Fruit fly (Drosophila melanogaster) whole organism, embryonic: ENCODE results near the gene CG14230.

ENCODE experiments used
- Antp ChIP-seq: fragments of 200-800 bp; sonication (Bioruptor generic); optimal IDR thresholded peaks from 3 replicates; lab custom pipeline; 2016; ENCODE audit warnings: missing biosample characterization, missing genetic modification characterization
- CG10565 ChIP-seq: fragments of 200-800 bp; sonication (Bioruptor generic); optimal IDR thresholded peaks from 3 replicates; lab custom pipeline; 2016; ENCODE audit warnings: missing biosample characterization, mild to moderate bottlenecking, missing genetic modification characterization
- CG11247 ChIP-seq: fragments of 200-800 bp; sonication (Bioruptor generic); IDR thresholded peaks from 2 replicates; pipeline ENCODE4 v1.3.6; 2022; ENCODE audit warnings: missing biosample characterization, missing genetic modification characterization
- CG12104 ChIP-seq: fragments of 200-800 bp; sonication (Bioruptor generic); optimal IDR thresholded peaks from 3 replicates; lab custom pipeline; 2016; ENCODE audit warnings: missing biosample characterization, missing genetic modification characterization
- CG12659 ChIP-seq: fragments of 200-800 bp; sonication (Bioruptor generic); optimal IDR thresholded peaks from 3 replicates; lab custom pipeline; 2017; ENCODE audit warnings: mild to moderate bottlenecking, missing biosample characterization, missing genetic modification reagents, missing genetic modification characterization
- CG12769 ChIP-seq: fragments of 200-800 bp; sonication (Bioruptor generic); optimal IDR thresholded peaks from 2 replicates; lab custom pipeline; 2019; ENCODE audit warnings: missing biosample characterization, mild to moderate bottlenecking, missing genetic modification characterization, moderate library complexity
- CG14860 ChIP-seq: fragments of 200-800 bp; sonication (Bioruptor generic); IDR thresholded peaks from 3 replicates; pipeline ENCODE4 v1.3.6; 2022; ENCODE audit warnings: missing biosample characterization, missing genetic modification characterization; ENCODE audit not compliant: partially characterized antibody
- CG15269 ChIP-seq: fragments of 200-800 bp; sonication (Bioruptor generic); optimal IDR thresholded peaks from 2 replicates; lab custom pipeline; 2018; ENCODE audit warnings: missing biosample characterization, mild to moderate bottlenecking, missing genetic modification characterization, moderate library complexity
- CG15479 ChIP-seq: fragments of 200-800 bp; sonication (Bioruptor generic); optimal IDR thresholded peaks from 3 replicates; lab custom pipeline; 2019; ENCODE audit warnings: missing biosample characterization, mild to moderate bottlenecking, missing genetic modification characterization, moderate library complexity
- CG1647 ChIP-seq: fragments of 200-800 bp; sonication (Bioruptor generic); optimal IDR thresholded peaks from 3 replicates; lab custom pipeline; 2016; ENCODE audit warnings: missing biosample characterization, missing genetic modification characterization
- CG17361 ChIP-seq: fragments of 200-800 bp; sonication (Bioruptor generic); IDR thresholded peaks from 3 replicates; pipeline ENCODE4 v1.3.6; 2022; ENCODE audit warnings: missing biosample characterization, missing genetic modification characterization
- CG18262 ChIP-seq: fragments of 200-800 bp; optimal IDR thresholded peaks from 3 replicates; lab custom pipeline; 2019; ENCODE audit warnings: missing biosample characterization, mild to moderate bottlenecking, missing genetic modification characterization, moderate library complexity
- CG2116 ChIP-seq: fragments of 200-800 bp; sonication (Bioruptor generic); optimal IDR thresholded peaks from 3 replicates; lab custom pipeline; 2018; ENCODE audit warnings: missing biosample characterization, mild to moderate bottlenecking, missing genetic modification characterization
- CG32532 ChIP-seq: fragments of 200-800 bp; sonication (Bioruptor generic); IDR thresholded peaks from 2 replicates; pipeline ENCODE4 v1.3.6; 2022; ENCODE audit warnings: missing biosample characterization, missing genetic modification characterization
- CG32772 ChIP-seq: fragments of 200-800 bp; sonication (Bioruptor generic); IDR thresholded peaks from 2 replicates; pipeline ENCODE4 v1.3.6; 2022; ENCODE audit warnings: missing biosample characterization, missing genetic modification characterization
- CG5245 ChIP-seq: fragments of 200-800 bp; sonication (Bioruptor generic); optimal IDR thresholded peaks from 3 replicates; lab custom pipeline; 2016; ENCODE audit warnings: missing biosample characterization, missing genetic modification characterization
- CG6254 ChIP-seq: fragments of 200-800 bp; sonication (Bioruptor generic); optimal IDR thresholded peaks from 3 replicates; lab custom pipeline; 2017; ENCODE audit warnings: mild to moderate bottlenecking, missing biosample characterization, missing genetic modification reagents, missing genetic modification characterization
- CG7372 ChIP-seq: fragments of 200-800 bp; sonication (Bioruptor generic); IDR thresholded peaks from 2 replicates; pipeline ENCODE4 v1.3.6; 2022; ENCODE audit warnings: missing biosample characterization, missing genetic modification characterization
- CG8388 ChIP-seq: fragments of 200-800 bp; sonication (Bioruptor generic); optimal IDR thresholded peaks from 2 replicates; lab custom pipeline; 2019; ENCODE audit warnings: missing biosample characterization, mild to moderate bottlenecking, missing genetic modification characterization, moderate library complexity
- CG9437 ChIP-seq: fragments of 200-800 bp; sonication (Bioruptor generic); optimal IDR thresholded peaks from 2 replicates; lab custom pipeline; 2018; ENCODE audit warnings: missing biosample characterization, mild to moderate bottlenecking, missing genetic modification characterization
- CG9817 ChIP-seq: fragments of 200-800 bp; sonication (Bioruptor generic); optimal IDR thresholded peaks from 2 replicates; lab custom pipeline; 2018; ENCODE audit warnings: missing biosample characterization, mild to moderate bottlenecking, missing genetic modification characterization, moderate library complexity
- CG9932 ChIP-seq: fragments of 200-800 bp; sonication (Bioruptor generic); IDR thresholded peaks from 2 replicates; pipeline ENCODE4 v1.3.6; 2022; ENCODE audit warnings: missing biosample characterization, missing genetic modification characterization
- Fer1 ChIP-seq: fragments of 200-800 bp; sonication (Bioruptor generic); optimal IDR thresholded peaks from 2 replicates; lab custom pipeline; 2017; ENCODE audit warnings: missing biosample characterization, mild to moderate bottlenecking, missing genetic modification characterization
- Hr39 ChIP-seq: fragments of >200 bp; optimal IDR thresholded peaks from 2 replicates; lab custom pipeline; 2017
- Max ChIP-seq: fragments of 200-800 bp; sonication (Bioruptor generic); optimal IDR thresholded peaks from 2 replicates; lab custom pipeline; 2016; ENCODE audit warnings: missing biosample characterization, mild to moderate bottlenecking, missing genetic modification characterization
- Poxn ChIP-seq: fragments of 200-800 bp; sonication (Bioruptor generic); IDR thresholded peaks from 2 replicates; pipeline ENCODE4 v1.3.6; 2022; ENCODE audit warnings: missing biosample characterization, missing genetic modification characterization
- Rfx ChIP-seq: fragments of 200-800 bp; sonication (Bioruptor generic); IDR thresholded peaks from 2 replicates; pipeline ENCODE4 v1.3.6; 2022; ENCODE audit warnings: missing biosample characterization, missing genetic modification characterization
- Side ChIP-seq: fragments of 200-800 bp; sonication (Bioruptor generic); optimal IDR thresholded peaks from 2 replicates; lab custom pipeline; 2016; ENCODE audit warnings: missing biosample characterization, missing genetic modification characterization
- Stat92E ChIP-seq, 3 experiments: fragments of >200 bp in 2 of 3; fragments of 200-800 bp in 1 of 3; sonication (Bioruptor generic) in 1 of 3; optimal IDR thresholded peaks; 2 replicates each; lab custom pipeline; 2017 to 2019; ENCODE audit warnings: missing biosample characterization in 3 of 3, missing genetic modification characterization in 3 of 3, mild to moderate bottlenecking in 1 of 3, moderate library complexity in 1 of 3
- Usf ChIP-seq: fragments of 200-800 bp; sonication (Bioruptor generic); optimal IDR thresholded peaks from 2 replicates; lab custom pipeline; 2017; ENCODE audit warnings: missing genotype, missing biosample characterization, missing genetic modification characterization
- Vsx1 ChIP-seq: fragments of 200-800 bp; sonication (Bioruptor generic); optimal IDR thresholded peaks from 2 replicates; lab custom pipeline; 2017; ENCODE audit warnings: missing biosample characterization, mild to moderate bottlenecking, missing genetic modification characterization, missing genetic modification reagents
- Xbp1 ChIP-seq: fragments of 200-800 bp; sonication (Bioruptor generic); optimal IDR thresholded peaks from 3 replicates; lab custom pipeline; 2016; ENCODE audit warnings: missing biosample characterization, mild to moderate bottlenecking, missing genetic modification characterization
- Xrp1 ChIP-seq: fragments of 200-800 bp; sonication (Bioruptor generic); IDR thresholded peaks from 2 replicates; pipeline ENCODE4 v1.3.6; 2022; ENCODE audit warnings: missing biosample characterization, missing genetic modification characterization
- crol ChIP-seq: fragments of 200-800 bp; sonication (Bioruptor generic); IDR thresholded peaks from 2 replicates; pipeline ENCODE4 v1.3.6; 2022; ENCODE audit warnings: missing biosample characterization, missing genetic modification characterization
- gsb ChIP-seq: fragments of 200-800 bp; sonication (Bioruptor generic); IDR thresholded peaks from 2 replicates; pipeline ENCODE4 v1.3.6; 2022; ENCODE audit warnings: missing biosample characterization, missing genetic modification characterization
- ham ChIP-seq: fragments of 200-800 bp; sonication (Bioruptor generic); IDR thresholded peaks from 2 replicates; pipeline ENCODE4 v1.3.6; 2022; ENCODE audit warnings: missing biosample characterization, missing genetic modification characterization
- hkb ChIP-seq, 2 experiments: fragments of 200-800 bp in 1 of 2; fragments of >200 bp in 1 of 2; sonication (Bioruptor generic) in 1 of 2; IDR thresholded peaks in 1 of 2; optimal IDR thresholded peaks in 1 of 2; 2 replicates each; pipeline versions ENCODE4 v1.3.6 to Lab custom; 2017 to 2022; ENCODE audit warnings: missing biosample characterization in 1 of 2, missing genetic modification characterization in 1 of 2
- kah ChIP-seq: fragments of 200-800 bp; sonication (Bioruptor generic); optimal IDR thresholded peaks from 2 replicates; lab custom pipeline; 2018; ENCODE audit warnings: missing biosample characterization, mild to moderate bottlenecking, missing genetic modification characterization
- lilli ChIP-seq: fragments of 200-800 bp; sonication (Bioruptor generic); optimal IDR thresholded peaks from 3 replicates; lab custom pipeline; 2016; ENCODE audit warnings: missing biosample characterization, missing genetic modification characterization
- mirr ChIP-seq: fragments of 200-800 bp; sonication (Bioruptor generic); optimal IDR thresholded peaks from 3 replicates; lab custom pipeline; 2018; ENCODE audit warnings: missing biosample characterization, mild to moderate bottlenecking, missing genetic modification characterization
- pfk ChIP-seq: fragments of 200-800 bp; sonication (Bioruptor generic); optimal IDR thresholded peaks from 2 replicates; lab custom pipeline; 2018; ENCODE audit warnings: missing biosample characterization, mild to moderate bottlenecking, missing genetic modification characterization, moderate library complexity
- phol ChIP-seq: fragments of 200-800 bp; sonication (Bioruptor generic); optimal IDR thresholded peaks from 3 replicates; lab custom pipeline; 2018; ENCODE audit warnings: missing biosample characterization, mild to moderate bottlenecking, missing genetic modification characterization, moderate library complexity
- prd ChIP-seq, 3 experiments: fragments of >200 bp in 2 of 3; fragments of 200-800 bp in 1 of 3; sonication (Bioruptor generic) in 1 of 3; optimal IDR thresholded peaks in 2 of 3; IDR thresholded peaks in 1 of 3; 2 replicates in 2 of 3; 3 replicates in 1 of 3; pipeline versions ENCODE4 v1.3.6 to Lab custom; 2017 to 2022; ENCODE audit warnings: missing biosample characterization in 1 of 3, missing genetic modification characterization in 1 of 3
- run ChIP-seq: fragments of 200-800 bp; sonication (Bioruptor generic); optimal IDR thresholded peaks from 3 replicates; lab custom pipeline; 2018; ENCODE audit warnings: missing biosample characterization, mild to moderate bottlenecking, missing genetic modification characterization
- salm ChIP-seq: fragments of 200-800 bp; sonication (Bioruptor generic); optimal IDR thresholded peaks from 2 replicates; lab custom pipeline; 2018; ENCODE audit warnings: missing biosample characterization, mild to moderate bottlenecking, missing genetic modification characterization
- sna ChIP-seq: fragments of 200-800 bp; sonication (Bioruptor generic); IDR thresholded peaks from 2 replicates; pipeline ENCODE4 v1.3.6; 2022; ENCODE audit warnings: missing biosample characterization, missing genetic modification characterization; ENCODE audit not compliant: partially characterized antibody
- trh ChIP-seq: fragments of 200-800 bp; sonication (Bioruptor generic); optimal IDR thresholded peaks from 2 replicates; lab custom pipeline; 2016; ENCODE audit warnings: missing biosample characterization, missing genetic modification characterization
- ttk ChIP-seq: fragments of 200-800 bp; sonication (Bioruptor generic); IDR thresholded peaks from 2 replicates; pipeline ENCODE4 v2.1.2; 2022; ENCODE audit warnings: missing biosample characterization, missing genetic modification characterization
- wek ChIP-seq: fragments of 200-800 bp; sonication (Bioruptor generic); optimal IDR thresholded peaks from 3 replicates; lab custom pipeline; 2018; ENCODE audit warnings: missing biosample characterization, mild to moderate bottlenecking, missing genetic modification characterization, moderate library complexity

The CG14230 gene

DNA sequence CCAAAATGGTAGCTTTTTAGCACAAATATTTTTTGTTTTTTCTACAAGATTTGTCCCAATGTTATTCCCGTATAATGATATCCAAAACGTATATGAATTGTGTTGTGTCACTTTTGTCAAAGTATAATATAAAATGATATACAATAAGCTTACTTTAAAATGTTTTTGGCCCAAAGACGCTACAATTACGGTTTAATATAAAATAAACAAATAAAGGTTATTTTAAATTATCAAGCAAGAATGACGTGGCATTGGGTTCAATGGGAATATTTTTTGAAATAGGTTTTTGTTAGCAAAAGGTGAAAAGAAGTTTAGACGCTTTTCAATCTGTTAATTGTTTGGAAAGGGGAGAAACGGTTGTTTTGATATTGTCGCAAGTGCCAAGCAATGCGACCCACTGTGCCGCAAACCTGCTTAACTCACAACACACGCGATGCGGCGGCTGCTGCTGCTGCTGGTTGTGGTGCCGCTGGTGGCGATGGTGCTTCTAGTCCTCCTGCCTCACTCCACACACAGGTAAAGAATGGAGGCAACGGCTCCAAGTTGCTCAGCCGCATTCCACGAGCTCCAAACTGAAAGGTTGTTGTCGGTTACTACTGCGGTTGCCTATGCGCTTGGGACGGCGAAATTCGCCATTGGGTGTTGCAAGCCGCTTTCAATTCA is 40.6 kb upstream of the CG14230 start (continued):
- no peak for TF ChIP-seq CG32772
- peak; percentile 41 for TF ChIP-seq Usf
- no peak for TF ChIP-seq run (tag; lab: Kevin White, UChicago)
- TF ChIP-seq CG18262 (tag; lab: Kevin White, UChicago): peak; percentile 82
- TF ChIP-seq Poxn: no peak
- TF ChIP-seq CG15479 (GFP tag; lab: Kevin White, UChicago): no peak
- no peak for TF ChIP-seq Hr39 (lab: Kevin White, UChicago)
- TF ChIP-seq CG11247 (GFP tag; lab: Robert Waterston, UW): no peak; the same call in 1 of the 2 replicates
- peak; percentile 12 for TF ChIP-seq kah (GFP tag; lab: Kevin White, UChicago)
- peak; percentile 22 for TF ChIP-seq Antp
- TF ChIP-seq CG9437: peak; percentile 76
- peak; percentile 39 for TF ChIP-seq CG8388 (GFP tag; lab: Kevin White, UChicago)
- TF ChIP-seq CG12104 (GFP tag; lab: Kevin White, UChicago): peak; percentile 61
- peak; percentile 58 for TF ChIP-seq Max (GFP tag; lab: Kevin White, UChicago)
- peak; percentile 59 for TF ChIP-seq phol
- TF ChIP-seq CG9817 (tag; lab: Kevin White, UChicago): peak; percentile 4
- TF ChIP-seq hkb (optimal IDR thresholded peaks at IDR 0.05; lab: Kevin White, UChicago): no peak
- TF ChIP-seq hkb (GFP tag; IDR thresholded peaks at IDR 0.05; lab: Robert Waterston, UW): no peak
- no peak for TF ChIP-seq wek (GFP tag; lab: Kevin White, UChicago)
- no peak for TF ChIP-seq ttk (GFP tag; lab: Robert Waterston, UW)
- TF ChIP-seq CG32532 (GFP tag; lab: Robert Waterston, UW): no peak; the same call in 1 of the 2 replicates
- peak; percentile 61; the same call in 2 of the 3 replicates for TF ChIP-seq CG17361
- TF ChIP-seq CG12769 (tag; lab: Kevin White, UChicago): no peak
- TF ChIP-seq crol (GFP tag; lab: Robert Waterston, UW): no peak
- TF ChIP-seq Xbp1 (GFP tag; lab: Kevin White, UChicago): peak; percentile 38
- TF ChIP-seq Side (GFP tag; lab: Kevin White, UChicago): no peak
- TF ChIP-seq salm (tag; lab: Kevin White, UChicago): no peak
- no peak for TF ChIP-seq prd (optimal IDR thresholded peaks at IDR 0.05; lab: Kevin White, UChicago)
- 0 out of 3 replicates have a peak, but pooled peaks have one; percentile 16 for TF ChIP-seq prd (GFP tag; IDR thresholded peaks at IDR 0.05; lab: Robert Waterston, UW)
- no peak for TF ChIP-seq mirr (GFP tag; lab: Kevin White, UChicago)
- 0 out of 2 replicates have a peak, but pooled peaks have one; percentile 4 for TF ChIP-seq CG9932 (GFP tag; lab: Robert Waterston, UW)
- no peak for TF ChIP-seq CG5245 (GFP tag; lab: Kevin White, UChicago)
- TF ChIP-seq CG7372: no peak
- TF ChIP-seq CG10565: no peak
- TF ChIP-seq Vsx1 (GFP tag; lab: Kevin White, UChicago): no peak
- no peak for TF ChIP-seq CG14860
- TF ChIP-seq CG2116: peak; percentile 5
- peak; percentile 51 for TF ChIP-seq lilli (GFP tag; lab: Kevin White, UChicago)
- TF ChIP-seq gsb (GFP tag; lab: Robert Waterston, UW): no peak
- TF ChIP-seq Xrp1 (GFP tag; lab: Robert Waterston, UW): peak; percentile 21; the same call in 1 of the 2 replicates
- no peak for TF ChIP-seq pfk (GFP tag; lab: Kevin White, UChicago)
- TF ChIP-seq ham (GFP tag; lab: Robert Waterston, UW): no peak
- no peak for TF ChIP-seq trh (GFP tag; lab: Kevin White, UChicago)
- TF ChIP-seq Stat92E (GFP tag; optimal IDR thresholded peaks at IDR 0.05; lab: Kevin White, UChicago): no peak
- TF ChIP-seq CG15269 (tag; lab: Kevin White, UChicago): peak; percentile 64
- peak; percentile 67 for TF ChIP-seq CG12659
- TF ChIP-seq Rfx (GFP tag; lab: Robert Waterston, UW): no peak
- TF ChIP-seq Fer1 (GFP tag; lab: Kevin White, UChicago): no peak
- no peak for TF ChIP-seq sna (GFP tag; lab: Robert Waterston, UW)
- TF ChIP-seq CG1647: no peak
- peak; percentile 40 for TF ChIP-seq CG6254 (GFP tag; lab: Kevin White, UChicago)
